Fruit fly (Drosophila melanogaster) whole organism, wandering third instar larva: ENCODE data around the gene ATPsynE.

Experiments used
- Abd-B ChIP-seq: fragments of >200 bp; optimal IDR thresholded peaks from 2 replicates; lab custom pipeline; 2017; ENCODE audit warnings: missing biosample characterization, missing genetic modification characterization
- CG32264 ChIP-seq: fragments of 200-800 bp; sonication (Bioruptor generic); optimal IDR thresholded peaks from 2 replicates; lab custom pipeline; 2016; ENCODE audit warnings: missing biosample characterization, missing genetic modification characterization
- CG9705 ChIP-seq: fragments of 200-800 bp; sonication (Bioruptor generic); optimal IDR thresholded peaks from 2 replicates; lab custom pipeline; 2018; ENCODE audit warnings: missing biosample characterization, mild to moderate bottlenecking, missing genetic modification characterization
- CrebA ChIP-seq: fragments of 200-800 bp; sonication (Bioruptor generic); optimal IDR thresholded peaks from 2 replicates; lab custom pipeline; 2016; ENCODE audit warnings: missing biosample characterization, mild to moderate bottlenecking, missing genetic modification characterization, borderline replicate concordance
- Dfd ChIP-seq: fragments of >200 bp; optimal IDR thresholded peaks from 2 replicates; lab custom pipeline; 2017; ENCODE audit warnings: missing biosample characterization, missing genetic modification characterization
- Dif ChIP-seq: fragments of 200-275, 200-300 bp; sonication (Bioruptor generic); optimal IDR thresholded peaks from 2 replicates; lab custom pipeline; 2018; ENCODE audit warnings: missing biosample characterization, missing genetic modification characterization; ENCODE audit not compliant: partially characterized antibody
- GATAd ChIP-seq: sonication (Bioruptor generic); optimal IDR thresholded peaks from 2 replicates; lab custom pipeline; 2016; ENCODE audit warnings: missing biosample characterization, missing genetic modification characterization
- HLH106 ChIP-seq: fragments of 200-800 bp; optimal IDR thresholded peaks from 3 replicates; lab custom pipeline; 2019; ENCODE audit warnings: missing biosample characterization, mild to moderate bottlenecking, missing genetic modification characterization, moderate library complexity
- Hnf4 ChIP-seq: fragments of 200-800 bp; sonication (Bioruptor generic); optimal IDR thresholded peaks from 2 replicates; lab custom pipeline; 2016; ENCODE audit warnings: missing biosample characterization, mild to moderate bottlenecking, missing genetic modification characterization
- Hr78 ChIP-seq: fragments of >200 bp; optimal IDR thresholded peaks from 2 replicates; lab custom pipeline; 2017; ENCODE audit warnings: missing biosample characterization, missing genetic modification characterization
- Hr83 ChIP-seq: fragments of 200-300 bp; sonication (Bioruptor generic); optimal IDR thresholded peaks from 2 replicates; lab custom pipeline; 2016; ENCODE audit warnings: missing biosample characterization, mild to moderate bottlenecking, missing genetic modification characterization, moderate library complexity; ENCODE audit not compliant: poor library complexity, severe bottlenecking
- Jra ChIP-seq: sonication (Bioruptor generic); optimal IDR thresholded peaks from 2 replicates; lab custom pipeline; 2016; ENCODE audit warnings: missing biosample characterization, missing genetic modification characterization
- Mio ChIP-seq: sonication (Bioruptor generic); optimal IDR thresholded peaks from 2 replicates; lab custom pipeline; 2016; ENCODE audit warnings: missing biosample characterization, missing genetic modification characterization
- Myc ChIP-seq: fragments of >200 bp; optimal IDR thresholded peaks from 2 replicates; lab custom pipeline; 2017
- N ChIP-seq: fragments of >200 bp; optimal IDR thresholded peaks from 2 replicates; lab custom pipeline; 2018; ENCODE audit warnings: missing biosample characterization, missing external identifiers, missing genetic modification characterization
- OdsH ChIP-seq: fragments of 200-800 bp; sonication (Bioruptor generic); optimal IDR thresholded peaks from 2 replicates; lab custom pipeline; 2016; ENCODE audit warnings: missing biosample characterization, mild to moderate bottlenecking, missing genetic modification characterization
- Rel ChIP-seq, 2 experiments: fragments of 200-800 bp; sonication (Bioruptor generic) in 1 of 2; optimal IDR thresholded peaks; 2 replicates in 1 of 2; 3 replicates in 1 of 2; lab custom pipeline; 2016 to 2019; ENCODE audit warnings: mild to moderate bottlenecking in 2 of 2, missing biosample characterization in 2 of 2, missing genetic modification characterization in 2 of 2, moderate library complexity in 1 of 2
- Sp1 ChIP-seq: fragments of 200-800 bp; sonication (Bioruptor generic); optimal IDR thresholded peaks from 3 replicates; lab custom pipeline; 2019; ENCODE audit warnings: missing biosample characterization, mild to moderate bottlenecking, missing genetic modification characterization, moderate library complexity
- Vsx2 ChIP-seq: fragments of 200-300, 225-300 bp; sonication (Bioruptor generic); optimal IDR thresholded peaks from 2 replicates; lab custom pipeline; 2018; ENCODE audit warnings: missing biosample characterization, missing genetic modification characterization; ENCODE audit not compliant: partially characterized antibody
- br ChIP-seq: fragments of 200-800 bp; sonication (Bioruptor generic); optimal IDR thresholded peaks from 2 replicates; lab custom pipeline; 2016; ENCODE audit warnings: missing biosample characterization, missing genetic modification characterization
- brk ChIP-seq: fragments of 200-800 bp; sonication (Bioruptor generic); optimal IDR thresholded peaks from 2 replicates; lab custom pipeline; 2016; ENCODE audit warnings: missing biosample characterization, mild to moderate bottlenecking, missing genetic modification characterization
- dl ChIP-seq, 2 experiments: fragments of 175-275, 200-275 bp in 1 of 2; fragments of 200-275 bp in 1 of 2; sonication (Bioruptor generic); optimal IDR thresholded peaks; lab custom pipeline; 2018; ENCODE audit warnings: mild to moderate bottlenecking in 2 of 2, missing biosample characterization in 2 of 2, missing genetic modification characterization in 2 of 2, moderate library complexity in 2 of 2; ENCODE audit not compliant: partially characterized antibody in 2 of 2, insufficient read depth in 1 of 2
- dmrt93B ChIP-seq: fragments of 200-800 bp; sonication (Bioruptor generic); optimal IDR thresholded peaks from 2 replicates; lab custom pipeline; 2018; ENCODE audit warnings: missing biosample characterization, mild to moderate bottlenecking, missing genetic modification characterization
- dsf ChIP-seq: sonication (Bioruptor generic); optimal IDR thresholded peaks from 2 replicates; lab custom pipeline; 2016; ENCODE audit warnings: missing biosample characterization, missing genetic modification characterization, borderline replicate concordance
- ey ChIP-seq: fragments of 200-800 bp; sonication (Bioruptor generic); optimal IDR thresholded peaks from 2 replicates; lab custom pipeline; 2016; ENCODE audit warnings: missing biosample characterization, missing genetic modification characterization
- foxo ChIP-seq, 2 experiments: fragments of 200-800 bp; sonication (Bioruptor generic); optimal IDR thresholded peaks; 2 replicates in 1 of 2; 3 replicates in 1 of 2; lab custom pipeline; 2016 to 2017; ENCODE audit warnings: missing biosample characterization in 2 of 2, missing genetic modification characterization in 2 of 2
- fru ChIP-seq: fragments of 200-800 bp; sonication (Bioruptor generic); optimal IDR thresholded peaks from 3 replicates; lab custom pipeline; 2016; ENCODE audit warnings: missing biosample characterization, mild to moderate bottlenecking, missing genetic modification characterization
- h ChIP-seq: fragments of 200-800 bp; sonication (Bioruptor generic); optimal IDR thresholded peaks from 3 replicates; lab custom pipeline; 2016; ENCODE audit warnings: missing biosample characterization, mild to moderate bottlenecking, missing genetic modification characterization
- jim ChIP-seq: fragments of 175-275, 200-325 bp; sonication (Bioruptor generic); optimal IDR thresholded peaks from 2 replicates; lab custom pipeline; 2016; ENCODE audit warnings: missing biosample characterization, mild to moderate bottlenecking, missing genetic modification characterization
- lola ChIP-seq: fragments of >200 bp; optimal IDR thresholded peaks from 2 replicates; lab custom pipeline; 2017; ENCODE audit warnings: missing biosample characterization, missing genetic modification characterization
- pan ChIP-seq: fragments of >200 bp; optimal IDR thresholded peaks from 2 replicates; lab custom pipeline; 2017
- psq ChIP-seq: fragments of 200-800 bp; sonication (Bioruptor generic); optimal IDR thresholded peaks from 3 replicates; lab custom pipeline; 2017; ENCODE audit warnings: missing biosample characterization, mild to moderate bottlenecking, missing genetic modification characterization, moderate library complexity
- rgr ChIP-seq: fragments of 200-800 bp; sonication (Bioruptor generic); optimal IDR thresholded peaks from 3 replicates; lab custom pipeline; 2016; ENCODE audit warnings: missing biosample characterization, mild to moderate bottlenecking, missing genetic modification characterization
- sage ChIP-seq: fragments of 200-800 bp; sonication (Bioruptor generic); optimal IDR thresholded peaks from 2 replicates; lab custom pipeline; 2016; ENCODE audit warnings: missing biosample characterization, mild to moderate bottlenecking, missing genetic modification characterization
- sv ChIP-seq: fragments of 200-800 bp; sonication (Bioruptor generic); optimal IDR thresholded peaks from 3 replicates; lab custom pipeline; 2016; ENCODE audit warnings: missing biosample characterization, missing genetic modification characterization
- tai ChIP-seq: sonication (Bioruptor generic); optimal IDR thresholded peaks from 2 replicates; lab custom pipeline; 2016; ENCODE audit warnings: missing biosample characterization, missing genetic modification characterization
- usp ChIP-seq: fragments of >200 bp; optimal IDR thresholded peaks from 2 replicates; lab custom pipeline; 2017; ENCODE audit warnings: missing biosample characterization, missing genetic modification characterization
- woc ChIP-seq: sonication (Bioruptor generic); optimal IDR thresholded peaks from 2 replicates; lab custom pipeline; 2016; ENCODE audit warnings: missing biosample characterization, mild to moderate bottlenecking, missing genetic modification characterization

Gene ATPsynE

dm6 chr3R:14369481-14370198 lies 42.9 kb downstream of the ATPsynE start:
- TF ChIP-seq Hr78 (GFP tag; lab: Kevin White, UChicago) (no peak), OdsH (no peak), Mio (GFP tag; lab: Kevin White, UChicago) (no peak), Dif (peak; percentile 18), psq (GFP tag; lab: Kevin White, UChicago) (no peak), Jra (GFP tag; lab: Kevin White, UChicago) (no peak), lola (GFP tag; lab: Kevin White, UChicago) (no peak), HLH106 (no peak), ey (GFP tag; lab: Kevin White, UChicago) (no peak), CrebA (GFP tag; lab: Kevin White, UChicago) (no peak), Rel (GFP tag; optimal IDR thresholded peaks at IDR 0.05; lab: Kevin White, UChicago) (no peak), Rel (tag; optimal IDR thresholded peaks at IDR 0.05; lab: Kevin White, UChicago) (peak; percentile 14), br (GFP tag; lab: Kevin White, UChicago) (peak; percentile 51), CG32264 (no peak), N (GFP tag; lab: Kevin White, UChicago) (no peak), CG9705 (GFP tag; lab: Kevin White, UChicago) (no peak), brk (GFP tag; lab: Kevin White, UChicago) (no peak), foxo (GFP tag; optimal IDR thresholded peaks at IDR 0.05; lab: Kevin White, UChicago) (peak in 1 of 2 experiments; percentile 5), sv (GFP tag; lab: Kevin White, UChicago) (no peak), sage (no peak), pan (lab: Kevin White, UChicago) (no peak), Myc (no peak), tai (GFP tag; lab: Kevin White, UChicago) (no peak), Vsx2 (peak; percentile 41), h (peak; percentile 2), usp (no peak), Sp1 (no peak), Hr83 (peak; percentile 31), Hnf4 (no peak), dsf (no peak), GATAd (no peak), Dfd (GFP tag; lab: Kevin White, UChicago) (no peak), jim (GFP tag; lab: Kevin White, UChicago) (no peak), dmrt93B (GFP tag; lab: Kevin White, UChicago) (no peak), woc (GFP tag; lab: Kevin White, UChicago) (no peak), dl (GFP tag; optimal IDR thresholded peaks at IDR 0.05; lab: Kevin White, UChicago; ENCODE audit: insufficient read depth in 1 of 2, partially characterized antibody in 2 of 2) (no peak), fru (GFP tag; lab: Kevin White, UChicago) (peak; percentile 14), rgr (GFP tag; lab: Kevin White, UChicago) (no peak)
- TF ChIP-seq, all 38 proteins: peak for 8

dm6 chr3R:14370199-14370933 lies 43.6 kb downstream of the ATPsynE start:
- peak; percentile 94 for TF ChIP-seq ey (GFP tag; lab: Kevin White, UChicago)
- TF ChIP-seq HLH106, result peak; percentile 82
- no peak for TF ChIP-seq Hr78 (GFP tag; lab: Kevin White, UChicago)
- TF ChIP-seq pan (lab: Kevin White, UChicago), result no peak
- peak; percentile 94 for TF ChIP-seq fru (GFP tag; lab: Kevin White, UChicago)
- peak; percentile 55 for TF ChIP-seq CrebA (GFP tag; lab: Kevin White, UChicago)
- TF ChIP-seq h, result peak; percentile 94
- TF ChIP-seq sv (GFP tag; lab: Kevin White, UChicago), result peak; percentile 71
- TF ChIP-seq Hnf4, result peak; percentile 94
- peak; percentile 77 for TF ChIP-seq tai (GFP tag; lab: Kevin White, UChicago)
- peak; percentile 87 for TF ChIP-seq psq (GFP tag; lab: Kevin White, UChicago)
- no peak for TF ChIP-seq GATAd
- TF ChIP-seq dsf, result peak; percentile 40
- peak; percentile 28 for TF ChIP-seq Dif
- no peak for TF ChIP-seq Vsx2
- peak; percentile 94 for TF ChIP-seq OdsH
- peak; percentile 76 for TF ChIP-seq Rel (GFP tag; optimal IDR thresholded peaks at IDR 0.05; lab: Kevin White, UChicago)
- TF ChIP-seq Rel (tag; optimal IDR thresholded peaks at IDR 0.05; lab: Kevin White, UChicago), result no peak
- peak; percentile 72 for TF ChIP-seq CG32264
- TF ChIP-seq Mio (GFP tag; lab: Kevin White, UChicago), result peak; percentile 57
- TF ChIP-seq Jra (GFP tag; lab: Kevin White, UChicago), result peak; percentile 64
- peak; percentile 95 for TF ChIP-seq rgr (GFP tag; lab: Kevin White, UChicago)
- TF ChIP-seq Abd-B (GFP tag; lab: Kevin White, UChicago), result no peak
- peak; percentile 82 for TF ChIP-seq sage
- peak; percentile 92 for TF ChIP-seq Sp1
- TF ChIP-seq jim (GFP tag; lab: Kevin White, UChicago), result no peak
- TF ChIP-seq Hr83, result no peak
- peak; percentile 91 for TF ChIP-seq brk (GFP tag; lab: Kevin White, UChicago)
- TF ChIP-seq Dfd (GFP tag; lab: Kevin White, UChicago), result peak; percentile 5
- TF ChIP-seq lola (GFP tag; lab: Kevin White, UChicago), result no peak
- no peak for TF ChIP-seq CG9705 (GFP tag; lab: Kevin White, UChicago)
- TF ChIP-seq usp, result no peak
- TF ChIP-seq dmrt93B (GFP tag; lab: Kevin White, UChicago), result peak; percentile 84
- TF ChIP-seq br (GFP tag; lab: Kevin White, UChicago), result peak; percentile 95
- peak; percentile 63 to 96 for TF ChIP-seq foxo (GFP tag; optimal IDR thresholded peaks at IDR 0.05; lab: Kevin White, UChicago)
- TF ChIP-seq N (GFP tag; lab: Kevin White, UChicago), result no peak
- TF ChIP-seq dl (GFP tag; optimal IDR thresholded peaks at IDR 0.05; lab: Kevin White, UChicago; ENCODE audit: insufficient read depth in 1 of 2, partially characterized antibody in 2 of 2), result no peak
- peak; percentile 81 for TF ChIP-seq woc (GFP tag; lab: Kevin White, UChicago)
- no peak for TF ChIP-seq Myc
